Fruit fly (Drosophila melanogaster): Measurements from ENCODE around the gene SNCF.

The SNCF gene

DNA sequence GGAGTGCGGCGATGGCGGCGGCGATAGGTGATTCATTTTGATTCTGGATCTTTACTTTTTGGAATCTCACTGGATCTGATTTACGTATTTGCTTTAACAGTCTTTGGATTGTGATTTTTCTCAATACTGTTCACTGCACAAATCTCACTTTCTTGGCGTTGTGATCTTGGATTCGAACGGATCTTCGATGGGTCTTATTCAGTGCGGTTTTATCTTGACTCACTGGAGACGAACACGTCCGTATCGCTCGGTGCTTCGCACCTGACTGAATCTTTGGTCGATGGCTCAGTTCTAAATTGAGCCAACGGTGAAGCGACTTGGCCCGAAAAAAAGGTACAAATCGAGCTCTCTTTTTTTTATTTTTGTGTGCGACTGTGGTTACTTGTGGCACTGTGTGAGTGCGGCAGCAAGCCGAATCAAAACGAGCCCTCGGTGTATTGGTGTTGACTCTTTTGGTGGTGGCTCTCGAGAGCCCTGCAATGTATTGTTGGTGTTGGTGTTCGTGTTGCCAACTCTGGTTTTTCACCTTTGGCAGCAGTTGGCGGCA lies 22.6 kb downstream of the SNCF start, which contains the start of gene sens (continued):
- TF ChIP-seq klu (GFP tag; IDR thresholded peaks at IDR 0.05) (no peak), Jarid2 (GFP tag; optimal IDR thresholded peaks at IDR 0.05) (peak; percentile 81), repo (GFP tag; optimal IDR thresholded peaks at IDR 0.05) (no peak), kni (GFP tag; optimal IDR thresholded peaks at IDR 0.05) (peak; percentile 45), Ada2b (GFP tag; IDR thresholded peaks at IDR 0.05) (no peak), H15 (GFP tag; IDR thresholded peaks at IDR 0.05) (no peak), odd (GFP tag; optimal IDR thresholded peaks at IDR 0.05) (no peak), wdn (GFP tag; IDR thresholded peaks at IDR 0.05) (no peak), z (GFP tag; IDR thresholded peaks at IDR 0.05) (no peak), org-1 (GFP tag; optimal IDR thresholded peaks at IDR 0.05) (no peak), exex (tag; optimal IDR thresholded peaks at IDR 0.05) (no peak), Trl (optimal IDR thresholded peaks at IDR 0.05) (peak in 1 of 2 experiments; percentile 11), Trl (GFP tag; optimal IDR thresholded peaks at IDR 0.05) (no peak), salm (tag; optimal IDR thresholded peaks at IDR 0.05) (no peak), Neu2 (GFP tag; optimal IDR thresholded peaks at IDR 0.05; ENCODE audit: borderline replicate concordance) (no peak)

- TF ChIP-seq chn (GFP tag; optimal IDR thresholded peaks at IDR 0.05), result peak; percentile 2
- peak; percentile 63 for TF ChIP-seq CG11504 (tag; optimal IDR thresholded peaks at IDR 0.05)
- TF ChIP-seq CG12104 (GFP tag; optimal IDR thresholded peaks at IDR 0.05), result no peak
- 0 out of 2 replicates have a peak, but pooled peaks have one; percentile 21 for TF ChIP-seq CG13287 (GFP tag; IDR thresholded peaks at IDR 0.05; ENCODE audit: partially characterized antibody)
- TF ChIP-seq gem (tag; optimal IDR thresholded peaks at IDR 0.05), result peak; percentile 60
- TF ChIP-seq phol (tag; optimal IDR thresholded peaks at IDR 0.05), result peak; percentile 67
- TF ChIP-seq Side (GFP tag; optimal IDR thresholded peaks at IDR 0.05), result no peak
- TF ChIP-seq CG9437 (GFP tag; optimal IDR thresholded peaks at IDR 0.05), result peak; percentile 11
- peak; percentile 98 for TF ChIP-seq Nf-YB (GFP tag; optimal IDR thresholded peaks at IDR 0.05)
- TF ChIP-seq CG2712 (tag; optimal IDR thresholded peaks at IDR 0.05), result peak; percentile 70
- peak; percentile 47 for TF ChIP-seq CG16815 (GFP tag; optimal IDR thresholded peaks at IDR 0.05)
- TF ChIP-seq CG6654 (GFP tag; optimal IDR thresholded peaks at IDR 0.05), result peak; percentile 25
- TF ChIP-seq zf30C (GFP tag; optimal IDR thresholded peaks at IDR 0.05), result peak; percentile 42
- TF ChIP-seq CG11085 (GFP tag; IDR thresholded peaks at IDR 0.05), result no peak
- TF ChIP-seq CG9727 (GFP tag; optimal IDR thresholded peaks at IDR 0.05), result peak; percentile 69
- peak; percentile 16 for TF ChIP-seq Oli (tag; optimal IDR thresholded peaks at IDR 0.05)
- TF ChIP-seq D19A (tag; optimal IDR thresholded peaks at IDR 0.05), result peak; percentile 46
- TF ChIP-seq CG10979 (tag; optimal IDR thresholded peaks at IDR 0.05), result peak; percentile 62
- TF ChIP-seq zen (tag; optimal IDR thresholded peaks at IDR 0.05), result peak; percentile 2
- TF ChIP-seq CG7556 (GFP tag; optimal IDR thresholded peaks at IDR 0.05), result peak; percentile 51
- no peak for TF ChIP-seq CG30431 (GFP tag; optimal IDR thresholded peaks at IDR 0.05)
- TF ChIP-seq pan (optimal IDR thresholded peaks at IDR 0.05), result no peak
- peak in 1 of 2 experiments; percentile 16 for TF ChIP-seq pan (GFP tag; optimal IDR thresholded peaks at IDR 0.05 in 1 of 2, IDR thresholded peaks at IDR 0.05 in 1 of 2)
- TF ChIP-seq HLH54F (GFP tag; optimal IDR thresholded peaks at IDR 0.05), result no peak
- TF ChIP-seq CG31441 (GFP tag; IDR thresholded peaks at IDR 0.05), result peak; percentile 60; the same call in 1 of the 2 replicates
- TF ChIP-seq tna (GFP tag; IDR thresholded peaks at IDR 0.05; ENCODE audit: partially characterized antibody), result no peak
- TF ChIP-seq CG18262 (tag; optimal IDR thresholded peaks at IDR 0.05), result peak; percentile 84
- TF ChIP-seq CG30403 (GFP tag; optimal IDR thresholded peaks at IDR 0.05), result peak; percentile 19
- peak; percentile 90 for TF ChIP-seq sr (GFP tag; IDR thresholded peaks at IDR 0.05)
- no peak for TF ChIP-seq prd (optimal IDR thresholded peaks at IDR 0.05)
- peak; percentile 13; the same call in 1 of the 3 replicates for TF ChIP-seq prd (GFP tag; IDR thresholded peaks at IDR 0.05)
- no peak for TF ChIP-seq nom (GFP tag; optimal IDR thresholded peaks at IDR 0.05)
- TF ChIP-seq tio (GFP tag; optimal IDR thresholded peaks at IDR 0.05), result peak; percentile 22
- peak; percentile 68 for TF ChIP-seq nmo (GFP tag; optimal IDR thresholded peaks at IDR 0.05)
Measured at dm6 chr3L:13403141-13403867, 24.9 kb downstream of the SNCF start.
